Worm (Caenorhabditis elegans) whole organism, midembryonic: ENCODE data around the gene srsx-13.

Experiments
- T22C8.4 ChIP-seq: fragments of 200-800 bp; sonication (Bioruptor generic); IDR thresholded peaks from 2 replicates; pipeline ENCODE4 v1.3.6; 2022; ENCODE audit warnings: missing genetic modification characterization, missing compliant biosample characterization
- cog-1 ChIP-seq: sonication (generic microtip); optimal IDR thresholded peaks from 2 replicates; lab custom pipeline; 2016; ENCODE audit warnings: missing genetic modification characterization, missing compliant biosample characterization
- flt-1 ChIP-seq: fragments of 200-800 bp; sonication (Bioruptor generic); IDR thresholded peaks from 2 replicates; pipeline ENCODE4 v1.3.6; 2022; ENCODE audit warnings: missing genetic modification characterization, missing compliant biosample characterization
- med-1 ChIP-seq: sonication (generic microtip); optimal IDR thresholded peaks from 2 replicates; lab custom pipeline; 2017; ENCODE audit warnings: missing genetic modification characterization, mild to moderate bottlenecking, missing compliant biosample characterization, antibody characterized with exemption, missing genetic modification reagents; ENCODE audit not compliant: insufficient read depth
- ref-1 ChIP-seq: fragments of 200-800 bp; sonication (Bioruptor generic); conservative IDR thresholded peaks from 2 replicates; pipeline ENCODE4 v1.3.6; 2022; ENCODE audit warnings: missing genetic modification reagents, missing genetic modification characterization, missing compliant biosample characterization
- tab-1 ChIP-seq: fragments of 200-800 bp; sonication (Bioruptor generic); IDR thresholded peaks from 2 replicates; pipeline ENCODE4 v1.3.6; 2022; ENCODE audit warnings: missing genetic modification characterization, missing compliant biosample characterization
- ztf-23 ChIP-seq: fragments of 200-800 bp; sonication (Bioruptor generic); IDR thresholded peaks from 2 replicates; pipeline ENCODE4 v1.3.6; 2022; ENCODE audit warnings: missing genetic modification reagents, missing genetic modification characterization, missing compliant biosample characterization
- ztf-29 ChIP-seq: fragments of 200-800 bp; sonication (Bioruptor generic); IDR thresholded peaks from 2 replicates; pipeline ENCODE4 v1.3.6; 2022; ENCODE audit warnings: missing genetic modification reagents, missing genetic modification characterization, missing compliant biosample characterization

ce11 chrV:5018067-5018466 is 35.1 kb upstream of the srsx-13 start:
- TF ChIP-seq flt-1 (GFP tag; lab: Robert Waterston, UW) (no peak), ztf-29 (GFP tag; lab: Robert Waterston, UW) (no peak), ref-1 (GFP tag; lab: Robert Waterston, UW) (no peak), cog-1 (no peak), ztf-23 (no peak), med-1 (GFP tag; lab: Kevin White, UChicago) (no peak), T22C8.4 (GFP tag; lab: Robert Waterston, UW) (no peak), tab-1 (GFP tag; lab: Robert Waterston, UW) (no peak)
